Worm (Caenorhabditis elegans) whole organism, early embryonic: ENCODE data around the gene popl-7.

Source experiments
- B0310.2 ChIP-seq: sonication (generic microtip); optimal IDR thresholded peaks from 2 replicates; lab custom pipeline; 2016; ENCODE audit warnings: mild to moderate bottlenecking, missing genetic modification characterization, missing compliant biosample characterization
- F13C5.2 ChIP-seq: sonication (generic microtip); optimal IDR thresholded peaks from 2 replicates; lab custom pipeline; 2017; ENCODE audit warnings: mild to moderate bottlenecking, missing genetic modification characterization, inconsistent platforms, missing compliant biosample characterization
- ama-1 ChIP-seq: fragments of 150-350 bp; optimal IDR thresholded peaks from 2 replicates; lab custom pipeline; 2014
- ceh-13 ChIP-seq: fragments of 200-800 bp; sonication (Bioruptor generic); optimal IDR thresholded peaks from 2 replicates; lab custom pipeline; 2018; ENCODE audit warnings: mild to moderate bottlenecking, missing genetic modification characterization, missing compliant biosample characterization
- flt-1 ChIP-seq: fragments of 200-800 bp; sonication (Bioruptor generic); IDR thresholded peaks from 2 replicates; pipeline ENCODE4 v1.3.6; 2022; ENCODE audit warnings: missing genetic modification characterization, missing compliant biosample characterization
- hmbx-1 ChIP-seq: sonication (generic microtip); optimal IDR thresholded peaks from 2 replicates; lab custom pipeline; 2016; ENCODE audit warnings: mild to moderate bottlenecking, missing genetic modification characterization, missing compliant biosample characterization
- hmg-4 ChIP-seq: fragments of 200-800 bp; sonication (Bioruptor generic); optimal IDR thresholded peaks from 2 replicates; lab custom pipeline; 2018; ENCODE audit warnings: mild to moderate bottlenecking, missing genetic modification characterization, missing compliant biosample characterization
- sea-1 ChIP-seq: fragments of 200-800 bp; sonication (Bioruptor generic); conservative IDR thresholded peaks from 2 replicates; pipeline ENCODE4 v1.3.6; 2022; ENCODE audit warnings: missing genetic modification characterization, missing compliant biosample characterization
- tbx-11 ChIP-seq: fragments of 200-800 bp; sonication (Bioruptor generic); IDR thresholded peaks from 2 replicates; pipeline ENCODE4 v1.3.6; 2022; ENCODE audit warnings: missing genetic modification characterization, missing compliant biosample characterization
- tbx-37 ChIP-seq: fragments of 200-800 bp; sonication (Bioruptor generic); conservative IDR thresholded peaks from 2 replicates; pipeline ENCODE4 v1.3.6; 2022; ENCODE audit warnings: missing genetic modification reagents, missing genetic modification characterization, missing compliant biosample characterization
- tra-4 ChIP-seq: sonication (generic microtip); optimal IDR thresholded peaks from 2 replicates; lab custom pipeline; 2017; ENCODE audit warnings: missing genetic modification characterization, missing compliant biosample characterization

- TF ChIP-seq ama-1 (lab: Kevin White, UChicago) (no peak), sea-1 (GFP tag; lab: Robert Waterston, UW) (no peak), hmg-4 (GFP tag; lab: Kevin White, UChicago) (no peak), ceh-13 (GFP tag; lab: Kevin White, UChicago) (no peak), tra-4 (tag; lab: Kevin White, UChicago) (no peak), flt-1 (GFP tag; lab: Robert Waterston, UW) (no peak), hmbx-1 (tag; lab: Kevin White, UChicago) (no peak), F13C5.2 (tag; lab: Kevin White, UChicago) (no peak), B0310.2 (tag; lab: Kevin White, UChicago) (no peak), tbx-37 (GFP tag; lab: Robert Waterston, UW) (no peak), tbx-11 (no peak)
These were observed 30.2 kb downstream of the popl-7 start, which contains the start of the genes memi-2 and cyp-31A5 for ce11 chrIV:13400456-13401364.
